Fruit fly (Drosophila melanogaster) whole organism, larva: ENCODE results near the gene CG18171.

Source experiments
- noc ChIP-seq: fragments of 200-800 bp; sonication (Bioruptor generic); optimal IDR thresholded peaks from 3 replicates; lab custom pipeline; 2019; ENCODE audit warnings: missing biosample characterization, mild to moderate bottlenecking, missing genetic modification characterization, moderate library complexity

CG18171 gene

DNA sequence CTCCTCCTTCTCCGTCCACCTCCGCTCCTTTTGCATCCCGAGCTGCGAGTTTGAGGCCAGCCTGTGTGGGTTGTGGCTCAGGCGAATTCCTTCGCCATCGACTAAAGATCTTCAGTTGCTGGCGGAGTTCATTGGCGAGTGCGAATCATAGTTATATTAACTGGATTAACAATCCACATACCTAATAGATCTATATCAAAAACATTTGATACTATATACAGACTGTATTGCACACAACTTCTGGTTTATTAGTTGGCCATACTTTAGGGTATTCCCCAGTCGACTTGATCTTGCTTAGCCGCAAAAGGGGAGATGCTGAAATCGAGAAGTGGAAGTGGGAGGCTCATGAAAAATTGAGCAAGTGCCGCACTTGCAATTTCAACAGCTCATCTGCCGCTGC is 30.1 kb downstream of the CG18171 start:
- no peak for TF ChIP-seq noc (tag; lab: Kevin White, UChicago)

DNA sequence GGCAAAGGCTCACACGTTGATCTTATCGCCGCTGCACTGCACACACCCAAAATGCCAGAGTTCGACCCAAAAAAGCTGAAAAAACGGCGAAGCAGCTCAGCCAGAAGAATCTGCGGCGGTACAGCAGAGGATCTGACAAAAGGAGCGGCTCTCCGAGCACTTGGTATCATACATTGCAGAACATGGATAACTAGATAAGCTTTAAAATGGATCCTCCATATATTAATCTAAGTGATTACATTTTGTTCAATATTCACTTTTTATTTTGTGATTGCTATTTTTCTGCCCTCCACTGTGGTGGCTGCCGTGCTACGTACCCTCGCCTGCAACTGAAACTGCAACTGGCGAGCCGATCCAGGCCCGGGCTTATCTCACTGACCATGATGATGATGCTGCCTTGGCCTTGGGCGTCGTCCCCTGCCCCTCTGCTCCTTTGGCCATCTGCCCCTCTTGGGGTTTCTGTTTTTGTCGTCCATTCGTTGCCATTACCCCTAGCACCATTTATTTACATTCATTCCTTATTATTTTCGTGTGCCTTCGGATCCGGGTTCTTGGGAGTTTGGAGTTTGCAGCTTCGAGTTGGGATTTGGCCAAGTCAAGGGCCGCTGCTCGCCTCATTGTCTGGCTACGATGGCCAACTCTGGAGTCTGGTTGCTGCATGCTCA is 30.7 kb downstream of the CG18171 start:
- no peak for TF ChIP-seq noc (tag; lab: Kevin White, UChicago)

DNA sequence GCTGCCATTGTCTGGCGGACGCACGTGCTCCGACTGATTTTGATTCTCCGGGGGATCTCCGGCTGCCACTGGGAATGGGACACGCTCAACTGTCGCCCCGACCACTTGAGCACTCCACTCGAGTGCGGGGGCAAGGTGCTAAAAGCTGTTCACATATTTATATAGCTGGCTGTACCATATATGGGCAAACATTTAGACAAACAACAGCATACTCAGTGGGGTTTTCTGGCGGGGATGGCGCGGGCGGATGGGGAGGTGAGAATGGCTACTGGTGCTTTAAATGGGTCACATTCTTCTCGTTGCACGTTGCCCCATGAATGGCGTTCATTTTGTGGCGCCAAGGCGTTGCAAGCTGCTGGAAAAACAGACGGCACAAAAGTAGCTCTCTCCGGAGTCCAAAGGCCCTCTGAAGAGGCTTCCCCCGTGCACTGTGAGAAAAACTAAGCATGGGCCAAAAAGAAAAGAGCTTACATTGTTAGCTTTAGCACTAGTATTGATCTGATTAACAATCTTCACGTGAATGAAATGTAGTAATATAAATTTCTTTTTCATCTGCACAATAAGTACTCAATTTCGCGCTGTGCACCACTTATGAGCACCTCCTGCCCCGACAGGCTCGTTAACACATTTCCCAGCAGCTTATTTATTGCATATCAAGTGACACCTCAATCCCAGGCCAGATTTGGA is 32.1 kb downstream of the CG18171 start:
- no peak for TF ChIP-seq noc (tag; lab: Kevin White, UChicago)

DNA sequence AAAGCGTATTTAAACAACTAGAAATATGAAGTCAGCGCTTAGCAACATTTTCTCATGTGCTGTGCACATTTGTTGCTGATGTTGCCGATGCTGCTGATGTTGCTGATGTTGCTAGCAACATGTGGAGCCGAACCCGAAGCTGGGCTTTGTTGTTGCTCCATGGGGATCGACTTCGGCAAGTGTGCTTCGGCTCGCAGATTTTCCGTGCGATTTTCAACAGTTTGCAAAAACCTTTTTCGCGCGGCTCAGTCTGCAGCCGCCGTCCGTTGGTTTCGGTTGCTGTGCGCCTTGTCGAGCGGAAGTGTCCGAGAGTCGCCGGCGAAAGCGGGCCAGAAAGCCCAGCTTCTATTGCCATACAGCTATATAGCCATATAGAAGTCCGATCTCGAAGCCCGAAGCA is 34.4 kb downstream of the CG18171 start:
- TF ChIP-seq noc (tag; lab: Kevin White, UChicago): no peak

DNA sequence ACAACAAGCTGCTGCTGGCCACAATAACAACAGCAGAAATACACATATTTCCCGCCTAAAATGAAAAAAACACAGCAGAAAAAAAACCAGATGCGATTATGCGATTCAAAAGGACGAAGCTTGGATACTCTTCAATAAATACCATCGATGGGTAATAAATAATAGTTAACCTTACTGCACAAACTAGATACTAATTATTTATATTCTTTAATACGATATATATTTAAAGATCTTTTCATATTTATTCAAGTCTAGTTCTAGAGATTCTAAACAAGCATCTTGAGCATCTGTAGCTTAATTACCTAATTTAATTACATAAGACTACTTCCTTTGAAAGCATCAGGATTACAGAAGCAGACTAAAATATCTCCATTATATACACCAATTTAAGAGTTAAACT is 34.8 kb downstream of the CG18171 start:
- no peak for TF ChIP-seq noc (tag; lab: Kevin White, UChicago)

DNA sequence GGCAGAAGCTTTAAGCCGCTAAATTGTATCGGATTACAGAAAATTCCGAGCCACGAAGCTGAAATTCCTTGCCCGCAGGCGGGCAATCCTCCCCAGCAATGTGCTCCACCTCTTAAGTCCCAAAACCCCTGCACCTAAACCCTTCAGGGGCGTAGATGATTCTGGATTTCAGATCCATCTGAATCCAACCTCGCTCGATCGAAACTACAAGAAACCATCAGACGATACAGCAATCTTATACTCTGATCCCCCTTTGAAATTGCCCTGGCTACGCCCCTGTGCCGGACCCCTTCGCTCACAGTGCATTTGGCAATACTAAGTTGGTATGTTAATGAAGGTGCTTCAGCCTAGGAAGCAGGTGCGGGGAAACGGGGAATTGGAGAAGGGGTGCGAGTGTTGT is 39.9 kb downstream of the CG18171 start:
- TF ChIP-seq noc (tag; lab: Kevin White, UChicago): no peak

DNA sequence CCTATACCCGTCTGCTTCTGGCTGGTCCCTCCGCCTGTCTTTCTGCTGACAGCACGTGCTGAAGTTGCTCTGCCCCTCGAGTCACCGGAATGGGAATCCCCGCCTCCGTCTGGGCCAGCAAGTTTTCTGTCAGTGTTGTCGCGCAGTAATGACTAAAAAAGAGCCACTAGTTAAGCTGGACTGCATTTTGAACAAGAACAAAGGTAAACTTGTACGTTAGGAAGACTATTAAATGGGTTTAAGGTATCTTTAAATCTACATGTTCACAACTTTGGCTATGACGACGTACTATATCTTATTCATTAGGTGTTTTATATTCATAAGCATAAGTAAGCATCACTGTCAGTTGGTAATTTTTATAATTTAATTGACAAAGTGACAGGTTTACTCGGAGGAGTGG is 43.6 kb downstream of the CG18171 start:
- TF ChIP-seq noc (tag; lab: Kevin White, UChicago): no peak

DNA sequence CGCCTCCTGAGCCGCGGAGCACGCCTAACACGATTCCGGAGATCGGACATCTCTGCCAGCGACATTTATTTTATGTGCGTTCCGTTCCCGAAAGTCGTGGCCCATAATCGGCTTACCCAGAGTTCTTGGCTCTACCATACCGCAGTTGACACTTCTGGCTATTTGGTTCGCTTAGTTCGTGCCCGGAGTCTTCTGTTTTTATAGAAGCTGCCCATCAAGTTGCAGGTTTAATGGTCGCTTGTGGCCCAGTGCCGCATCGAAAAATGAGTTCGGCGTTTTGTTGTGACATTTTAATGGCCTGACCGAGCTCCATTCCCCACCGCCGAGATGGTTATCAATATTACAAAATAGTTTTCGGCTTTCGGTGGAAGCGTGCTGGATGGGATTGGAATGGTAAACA is 46.7 kb downstream of the CG18171 start:
- no peak for TF ChIP-seq noc (tag; lab: Kevin White, UChicago)

DNA sequence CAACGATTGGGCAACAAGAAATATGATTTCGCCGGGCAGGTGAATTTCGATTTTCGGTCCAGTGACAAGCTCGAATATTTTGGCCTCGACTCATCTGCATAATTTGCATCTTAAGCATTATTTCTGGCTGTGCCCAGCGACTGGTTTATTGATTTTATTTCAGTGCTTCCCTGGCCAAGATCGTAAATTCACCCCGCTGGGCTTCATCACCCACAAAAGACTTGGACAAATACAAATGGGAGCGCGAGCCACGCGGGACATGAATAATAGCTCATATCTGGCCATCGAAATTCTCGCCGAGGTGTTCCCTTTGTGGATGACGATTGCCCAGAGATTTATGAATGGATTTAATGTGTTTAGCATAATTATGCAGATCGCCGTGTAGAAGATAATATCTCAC is 47.7 kb downstream of the CG18171 start:
- TF ChIP-seq noc (tag; lab: Kevin White, UChicago): peak; percentile 17

DNA sequence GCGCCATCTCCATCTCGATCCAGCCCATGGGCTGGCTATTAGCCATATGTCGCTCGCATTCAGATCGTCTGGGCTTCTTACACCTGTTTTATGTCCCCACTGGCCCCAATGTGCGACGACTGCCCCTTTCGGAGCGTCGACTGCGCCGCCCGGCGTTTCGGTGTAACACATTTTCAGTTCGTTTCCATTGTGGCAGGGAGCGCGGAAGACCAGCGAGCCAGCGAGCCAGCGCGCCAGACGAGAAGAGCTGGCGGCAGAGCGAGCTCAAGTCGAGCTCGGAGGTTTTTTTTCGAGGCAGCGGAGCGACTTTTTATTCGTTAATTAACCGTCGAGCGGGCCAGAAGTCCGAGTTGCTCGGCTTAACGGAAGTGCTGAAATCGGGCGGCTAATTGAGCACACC is 48.6 kb downstream of the CG18171 start, which contains the start of gene CG7991:
TSS of gene CG7991 (plus strand) at position 329 of the 400 bp plus-strand sequence.
- TF ChIP-seq noc (tag; lab: Kevin White, UChicago): no peak

DNA sequence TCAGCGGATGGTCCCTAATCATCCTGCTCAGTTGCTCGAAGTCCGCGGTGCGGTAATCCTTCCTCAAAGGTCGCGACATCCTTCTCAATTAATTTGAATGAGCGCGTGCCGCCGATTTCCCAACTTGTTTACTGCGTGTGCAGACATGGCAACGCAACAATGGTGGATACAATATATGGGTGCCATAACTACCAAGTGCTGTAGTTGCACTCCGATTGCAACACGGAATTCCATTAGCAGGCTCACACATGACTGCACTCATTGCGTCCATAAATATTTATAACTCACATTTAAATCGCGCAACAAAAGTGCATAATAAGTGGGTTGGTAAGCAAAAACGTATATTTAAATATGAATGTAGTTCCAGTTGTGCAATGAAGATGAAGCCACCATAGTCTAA is 50.3 kb downstream of the CG18171 start, which contains the start of gene CG13930:
TSS of gene CG13930 (minus strand) at position 101 of the 400 bp plus-strand sequence.
- TF ChIP-seq noc (tag; lab: Kevin White, UChicago): no peak
